Fruit fly (Drosophila melanogaster) whole organism, embryonic: ENCODE measurements around the gene CG9338.

Experiments used
- Atf3 ChIP-seq: fragments of 200-800 bp; sonication (Bioruptor generic); optimal IDR thresholded peaks from 3 replicates; lab custom pipeline; 2016; ENCODE audit warnings: missing biosample characterization, missing genetic modification characterization
- Atf6 ChIP-seq: fragments of 200-800 bp; sonication (Bioruptor generic); IDR thresholded peaks from 2 replicates; pipeline ENCODE4 v1.3.6; 2022; ENCODE audit warnings: missing biosample characterization, missing genetic modification characterization
- B-H1 ChIP-seq: fragments of 200-800 bp; sonication (Bioruptor generic); IDR thresholded peaks from 3 replicates; pipeline ENCODE4 v1.3.6; 2022; ENCODE audit warnings: missing biosample characterization, missing genetic modification characterization
- CG10462 ChIP-seq: fragments of 200-800 bp; sonication (Bioruptor generic); optimal IDR thresholded peaks from 2 replicates; lab custom pipeline; 2016; ENCODE audit warnings: missing biosample characterization, missing genetic modification characterization
- CG10959 ChIP-seq: fragments of 200-800 bp; sonication (Bioruptor generic); IDR thresholded peaks from 2 replicates; pipeline ENCODE4 v1.3.6; 2022; ENCODE audit warnings: missing biosample characterization, missing genetic modification characterization
- CG11504 ChIP-seq: fragments of 200-800 bp; sonication (Bioruptor generic); optimal IDR thresholded peaks from 3 replicates; lab custom pipeline; 2019; ENCODE audit warnings: missing biosample characterization, mild to moderate bottlenecking, missing genetic modification characterization, moderate library complexity
- CG13894 ChIP-seq: fragments of 200-800 bp; sonication (Bioruptor generic); optimal IDR thresholded peaks from 3 replicates; lab custom pipeline; 2018; ENCODE audit warnings: missing biosample characterization, mild to moderate bottlenecking, missing genetic modification characterization, moderate library complexity
- CG15696 ChIP-seq: fragments of 200-800 bp; sonication (Bioruptor generic); optimal IDR thresholded peaks from 2 replicates; lab custom pipeline; 2019; ENCODE audit warnings: missing biosample characterization, mild to moderate bottlenecking, missing genetic modification characterization, moderate library complexity
- CG17612 ChIP-seq: fragments of 200-800 bp; sonication (Bioruptor generic); IDR thresholded peaks from 2 replicates; pipeline ENCODE4 v1.3.6; 2022; ENCODE audit warnings: missing biosample characterization, missing genetic modification characterization
- CG1792 ChIP-seq: fragments of 200-800 bp; sonication (Bioruptor generic); optimal IDR thresholded peaks from 2 replicates; lab custom pipeline; 2016; ENCODE audit warnings: missing biosample characterization, missing genetic modification characterization
- CG2199 ChIP-seq: fragments of 200-800 bp; sonication (Bioruptor generic); IDR thresholded peaks from 3 replicates; pipeline ENCODE4 v1.3.6; 2022; ENCODE audit warnings: missing biosample characterization, missing genetic modification characterization
- CG31365 ChIP-seq: fragments of 200-800 bp; sonication (Bioruptor generic); optimal IDR thresholded peaks from 2 replicates; lab custom pipeline; 2018; ENCODE audit warnings: missing biosample characterization, mild to moderate bottlenecking, missing genetic modification characterization
- CG34224 ChIP-seq: fragments of 200-800 bp; sonication (Bioruptor generic); IDR thresholded peaks from 3 replicates; pipeline ENCODE4 v1.3.6; 2022; ENCODE audit warnings: missing biosample characterization, missing genetic modification characterization; ENCODE audit not compliant: partially characterized antibody
- CG34376 ChIP-seq: fragments of 200-800 bp; sonication (Bioruptor generic); optimal IDR thresholded peaks from 2 replicates; lab custom pipeline; 2018; ENCODE audit warnings: missing biosample characterization, mild to moderate bottlenecking, missing genetic modification characterization
- CG4820 ChIP-seq: fragments of 200-800 bp; sonication (Bioruptor generic); optimal IDR thresholded peaks from 3 replicates; lab custom pipeline; 2016; ENCODE audit warnings: missing biosample characterization, missing genetic modification characterization
- CG6689 ChIP-seq: fragments of 200-800 bp; sonication (Bioruptor generic); IDR thresholded peaks from 2 replicates; pipeline ENCODE4 v1.3.6; 2022; ENCODE audit warnings: missing biosample characterization, missing genetic modification characterization
- CG6854 ChIP-seq: fragments of 200-800 bp; sonication (Bioruptor generic); optimal IDR thresholded peaks from 3 replicates; lab custom pipeline; 2017; ENCODE audit warnings: missing biosample characterization, mild to moderate bottlenecking, missing genetic modification characterization
- CG8281 ChIP-seq: fragments of 200-800 bp; sonication (Bioruptor generic); optimal IDR thresholded peaks from 2 replicates; lab custom pipeline; 2018; ENCODE audit warnings: missing biosample characterization, mild to moderate bottlenecking, missing genetic modification characterization, moderate library complexity
- CG8290 ChIP-seq, 3 experiments: fragments of 200-800 bp; sonication (Bioruptor generic); optimal IDR thresholded peaks; 2 replicates each; lab custom pipeline; 2016 to 2019; ENCODE audit warnings: missing biosample characterization in 3 of 3, missing genetic modification characterization in 3 of 3, mild to moderate bottlenecking in 2 of 3, moderate library complexity in 1 of 3
- CTCF ChIP-seq: fragments of 200-800 bp; sonication (Bioruptor generic); optimal IDR thresholded peaks from 2 replicates; lab custom pipeline; 2017; ENCODE audit warnings: missing biosample characterization, mild to moderate bottlenecking, missing genetic modification characterization, moderate library complexity
- Dad ChIP-seq: fragments of 200-800 bp; sonication (Bioruptor generic); optimal IDR thresholded peaks from 3 replicates; lab custom pipeline; 2016; ENCODE audit warnings: missing biosample characterization, missing genetic modification characterization
- E2f2 ChIP-seq: fragments of 200-800 bp; sonication (Bioruptor generic); IDR thresholded peaks from 2 replicates; pipeline ENCODE4 v1.3.6; 2022; ENCODE audit warnings: missing biosample characterization, missing genetic modification characterization
- Fer3 ChIP-seq: fragments of 200-800 bp; sonication (Bioruptor generic); optimal IDR thresholded peaks from 2 replicates; lab custom pipeline; 2018; ENCODE audit warnings: missing biosample characterization, mild to moderate bottlenecking, missing genetic modification characterization, moderate library complexity
- Gsc ChIP-seq: fragments of 200-800 bp; sonication (Bioruptor generic); IDR thresholded peaks from 2 replicates; pipeline ENCODE4 v1.3.6; 2022; ENCODE audit warnings: missing biosample characterization, missing genetic modification characterization
- Med ChIP-seq: fragments of 200-800 bp; sonication (Bioruptor generic); peaks from one replicate; lab custom pipeline; 2016; ENCODE audit warnings: missing biosample characterization, missing genetic modification characterization, mild to moderate bottlenecking, inconsistent platforms, moderate library complexity
- NC2β ChIP-seq: fragments of 200-800 bp; sonication (Bioruptor generic); optimal IDR thresholded peaks from 2 replicates; lab custom pipeline; 2016; ENCODE audit warnings: missing biosample characterization, missing genetic modification characterization
- NFAT ChIP-seq: fragments of 200-800 bp; sonication (Bioruptor generic); IDR thresholded peaks from 2 replicates; pipeline ENCODE4 v1.3.6; 2022; ENCODE audit warnings: missing biosample characterization, missing genetic modification characterization
- Oli ChIP-seq: fragments of 200-800 bp; sonication (Bioruptor generic); optimal IDR thresholded peaks from 2 replicates; lab custom pipeline; 2018; ENCODE audit warnings: missing biosample characterization, mild to moderate bottlenecking, missing genetic modification characterization, moderate library complexity
- Rfx ChIP-seq: fragments of 200-800 bp; sonication (Bioruptor generic); IDR thresholded peaks from 2 replicates; pipeline ENCODE4 v1.3.6; 2022; ENCODE audit warnings: missing biosample characterization, missing genetic modification characterization
- Scr ChIP-seq: fragments of 200-800 bp; sonication (Bioruptor generic); IDR thresholded peaks from 2 replicates; pipeline ENCODE4 v1.3.6; 2022; ENCODE audit warnings: missing biosample characterization, missing genetic modification characterization; ENCODE audit not compliant: partially characterized antibody
- ash1 ChIP-seq: fragments of 200-800 bp; sonication (Bioruptor generic); optimal IDR thresholded peaks from 2 replicates; lab custom pipeline; 2018; ENCODE audit warnings: missing biosample characterization, mild to moderate bottlenecking, missing genetic modification characterization
- cad ChIP-seq: fragments of >200 bp; optimal IDR thresholded peaks from 2 replicates; lab custom pipeline; 2017; ENCODE audit warnings: missing biosample characterization, missing genetic modification characterization
- cas ChIP-seq: fragments of 200-800 bp; sonication (Bioruptor generic); IDR thresholded peaks from 2 replicates; pipeline ENCODE4 v1.3.6; 2022; ENCODE audit warnings: missing biosample characterization, missing genetic modification characterization
- cato ChIP-seq: fragments of 200-800 bp; sonication (Bioruptor generic); optimal IDR thresholded peaks from 2 replicates; lab custom pipeline; 2016; ENCODE audit warnings: missing biosample characterization, missing genetic modification characterization, borderline replicate concordance
- chif ChIP-seq, 2 experiments: fragments of 200-800 bp; sonication (Bioruptor generic); optimal IDR thresholded peaks; 3 replicates each; lab custom pipeline; 2016; ENCODE audit warnings: missing biosample characterization in 2 of 2, missing genetic modification characterization in 2 of 2
- ci ChIP-seq: fragments of 200-800 bp; sonication (Bioruptor generic); IDR thresholded peaks from 3 replicates; pipeline ENCODE4 v1.3.6; 2022; ENCODE audit warnings: missing biosample characterization, missing genetic modification characterization
- dpn ChIP-seq, 2 experiments: fragments of 200-800 bp; sonication (Bioruptor generic); optimal IDR thresholded peaks; 3 replicates each; lab custom pipeline; 2016; ENCODE audit warnings: missing biosample characterization in 2 of 2, missing genetic modification characterization in 2 of 2
- dysf ChIP-seq: fragments of 200-800 bp; sonication (Bioruptor generic); IDR thresholded peaks from 3 replicates; pipeline ENCODE4 v1.3.6; 2022; ENCODE audit warnings: missing biosample characterization, missing genetic modification characterization
- ewg ChIP-seq: fragments of 200-800 bp; sonication (Bioruptor generic); optimal IDR thresholded peaks from 3 replicates; lab custom pipeline; 2017; ENCODE audit warnings: mild to moderate bottlenecking, missing biosample characterization, missing genetic modification reagents, missing genetic modification characterization
- fd102C ChIP-seq: fragments of 200-800 bp; sonication (Bioruptor generic); optimal IDR thresholded peaks from 2 replicates; lab custom pipeline; 2018; ENCODE audit warnings: missing biosample characterization, mild to moderate bottlenecking, missing genetic modification characterization, moderate library complexity
- mam ChIP-seq: fragments of 200-800 bp; sonication (Bioruptor generic); optimal IDR thresholded peaks from 3 replicates; lab custom pipeline; 2016; ENCODE audit warnings: missing biosample characterization, missing genetic modification characterization
- odd ChIP-seq: fragments of 200-800 bp; sonication (Bioruptor generic); optimal IDR thresholded peaks from 2 replicates; lab custom pipeline; 2017; ENCODE audit warnings: missing biosample characterization, mild to moderate bottlenecking, missing genetic modification characterization
- p53 ChIP-seq: fragments of 200-800 bp; sonication (Bioruptor generic); optimal IDR thresholded peaks from 2 replicates; lab custom pipeline; 2016; ENCODE audit warnings: missing biosample characterization, missing genetic modification characterization
- phol ChIP-seq: fragments of 200-800 bp; sonication (Bioruptor generic); optimal IDR thresholded peaks from 3 replicates; lab custom pipeline; 2018; ENCODE audit warnings: missing biosample characterization, mild to moderate bottlenecking, missing genetic modification characterization, moderate library complexity
- pnt ChIP-seq: fragments of 200-800 bp; sonication (Bioruptor generic); optimal IDR thresholded peaks from 3 replicates; lab custom pipeline; 2016; ENCODE audit warnings: missing biosample characterization, missing genetic modification characterization
- pros ChIP-seq: fragments of 200-800 bp; sonication (Bioruptor generic); optimal IDR thresholded peaks from 3 replicates; lab custom pipeline; 2019; ENCODE audit warnings: missing biosample characterization, mild to moderate bottlenecking, missing genetic modification characterization, moderate library complexity
- pum ChIP-seq: fragments of 200-800 bp; sonication (Bioruptor generic); optimal IDR thresholded peaks from 2 replicates; lab custom pipeline; 2016; ENCODE audit warnings: missing biosample characterization, missing genetic modification characterization
- schlank ChIP-seq: fragments of 200-800 bp; sonication (Bioruptor generic); optimal IDR thresholded peaks from 2 replicates; lab custom pipeline; 2018; ENCODE audit warnings: missing biosample characterization, mild to moderate bottlenecking, missing genetic modification characterization
- sd ChIP-seq: fragments of 200-800 bp; sonication (Bioruptor generic); optimal IDR thresholded peaks from 3 replicates; lab custom pipeline; 2018; ENCODE audit warnings: missing biosample characterization, mild to moderate bottlenecking, missing genetic modification characterization, moderate library complexity
- sima ChIP-seq: fragments of 200-800 bp; sonication (Bioruptor generic); optimal IDR thresholded peaks from 2 replicates; lab custom pipeline; 2016; ENCODE audit warnings: missing biosample characterization, missing genetic modification characterization
- sug ChIP-seq: fragments of 200-800 bp; optimal IDR thresholded peaks from 2 replicates; lab custom pipeline; 2019; ENCODE audit warnings: missing biosample characterization, mild to moderate bottlenecking, missing genetic modification characterization, moderate library complexity

The CG9338 gene

DNA sequence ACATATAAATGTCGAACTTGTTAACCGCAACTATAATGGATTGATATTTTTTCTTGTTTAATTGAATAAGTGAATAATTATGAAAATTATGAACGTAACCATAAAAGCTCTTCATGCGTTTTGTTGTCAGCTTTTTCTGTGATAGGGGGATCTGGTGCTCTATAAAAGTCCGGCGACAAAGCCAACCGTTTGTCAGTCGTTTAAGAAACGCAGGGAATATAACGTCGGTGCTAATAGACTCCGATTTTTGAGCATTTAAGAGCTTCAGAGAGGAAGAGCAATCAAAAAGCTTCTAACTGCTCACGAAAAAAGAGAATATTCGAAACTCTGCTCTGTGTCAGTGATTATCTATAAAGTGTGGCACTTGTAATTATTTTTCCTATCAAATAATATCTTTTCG lies 34.0 kb upstream of the CG9338 start, which contains the start of gene CG31674 (continued):
- no peak for TF ChIP-seq sd (tag; lab: Kevin White, UChicago)
- TF ChIP-seq CG34376 (GFP tag; lab: Kevin White, UChicago): peak; percentile 61

dm6 chr2L:20835501-20835900 lies 29.5 kb upstream of the CG9338 start, which contains the start of gene Oseg5:
Oseg5 (minus strand) TSS chr2L:20835840.
- TF ChIP-seq Atf6 (GFP tag; lab: Robert Waterston, UW) (no peak), CG15696 (tag; lab: Kevin White, UChicago) (no peak), pnt (GFP tag; lab: Kevin White, UChicago) (no peak), CG2199 (GFP tag; lab: Robert Waterston, UW) (0 out of 3 replicates have a peak, but pooled peaks have one; percentile 51), CG10462 (GFP tag; lab: Kevin White, UChicago) (no peak), ewg (GFP tag; lab: Kevin White, UChicago) (no peak), Gsc (GFP tag; lab: Robert Waterston, UW) (no peak), mam (no peak), cato (GFP tag; lab: Kevin White, UChicago) (no peak), CG6689 (GFP tag; lab: Robert Waterston, UW) (no peak), E2f2 (GFP tag; lab: Robert Waterston, UW) (no peak), B-H1 (GFP tag; lab: Robert Waterston, UW) (no peak), fd102C (GFP tag; lab: Kevin White, UChicago) (no peak), CG11504 (tag; lab: Kevin White, UChicago) (no peak), CG17612 (GFP tag; lab: Robert Waterston, UW) (no peak), CG1792 (no peak), odd (GFP tag; lab: Kevin White, UChicago) (no peak), CG6854 (no peak), CG31365 (tag; lab: Kevin White, UChicago) (no peak), ash1 (GFP tag; lab: Kevin White, UChicago) (no peak), Scr (no peak), CG8290 (GFP tag; optimal IDR thresholded peaks at IDR 0.05; lab: Kevin White, UChicago) (no peak), CG8290 (tag; optimal IDR thresholded peaks at IDR 0.05; lab: Kevin White, UChicago) (no peak), CG8281 (tag; lab: Kevin White, UChicago) (no peak), Med (GFP tag; lab: Kevin White, UChicago) (peak; percentile 18), Fer3 (tag; lab: Kevin White, UChicago) (no peak), ci (GFP tag; lab: Robert Waterston, UW) (no peak), Atf3 (no peak), CG4820 (GFP tag; lab: Kevin White, UChicago) (no peak), cad (GFP tag; lab: Kevin White, UChicago) (no peak), pros (GFP tag; lab: Kevin White, UChicago) (no peak), sug (tag; lab: Kevin White, UChicago) (peak; percentile 15), sima (GFP tag; lab: Kevin White, UChicago) (no peak), phol (peak; percentile 67), pum (GFP tag; lab: Kevin White, UChicago) (no peak), CG13894 (tag; lab: Kevin White, UChicago) (no peak), p53 (GFP tag; lab: Kevin White, UChicago) (no peak), dpn (GFP tag; optimal IDR thresholded peaks at IDR 0.05; lab: Kevin White, UChicago) (no peak), cas (GFP tag; lab: Robert Waterston, UW) (no peak), NC2β (GFP tag; lab: Kevin White, UChicago) (no peak), chif (GFP tag; optimal IDR thresholded peaks at IDR 0.05; lab: Kevin White, UChicago) (no peak), schlank (no peak), CTCF (GFP tag; lab: Kevin White, UChicago) (peak; percentile 78), Oli (tag; lab: Kevin White, UChicago) (no peak), Rfx (peak; percentile 96), NFAT (no peak), CG34224 (GFP tag; lab: Robert Waterston, UW) (no peak), CG10959 (GFP tag; lab: Robert Waterston, UW) (no peak), dysf (GFP tag; lab: Robert Waterston, UW) (no peak), Dad (GFP tag; lab: Kevin White, UChicago) (no peak)
